Fruit fly (Drosophila melanogaster) whole organism, embryonic: ENCODE results near the gene CG7557.
A peak's percentile ranks its signal among the peaks of the same experiment; 100 is the strongest.

ENCODE experiments used
- Asciz ChIP-seq: fragments of 200-800 bp; sonication (Bioruptor generic); optimal IDR thresholded peaks from 2 replicates; lab custom pipeline; 2017; ENCODE audit warnings: missing biosample characterization, mild to moderate bottlenecking, missing genetic modification characterization, missing genetic modification reagents
- Atf6 ChIP-seq: fragments of 200-800 bp; sonication (Bioruptor generic); IDR thresholded peaks from 2 replicates; pipeline ENCODE4 v1.3.6; 2022; ENCODE audit warnings: missing biosample characterization, missing genetic modification characterization
- Bdp1 ChIP-seq: fragments of 200-800 bp; sonication (Bioruptor generic); optimal IDR thresholded peaks from 3 replicates; lab custom pipeline; 2016; ENCODE audit warnings: missing biosample characterization, missing genetic modification characterization
- CG11093 ChIP-seq: fragments of 200-800 bp; sonication (Bioruptor generic); IDR thresholded peaks from 3 replicates; pipeline ENCODE4 v1.3.6; 2022; ENCODE audit warnings: missing biosample characterization, missing genetic modification characterization
- CG13123 ChIP-seq: fragments of 200-800 bp; sonication (Bioruptor generic); optimal IDR thresholded peaks from 2 replicates; lab custom pipeline; 2016; ENCODE audit warnings: missing biosample characterization, missing genetic modification characterization
- CG13287 ChIP-seq: fragments of 200-800 bp; sonication (Bioruptor generic); IDR thresholded peaks from 2 replicates; pipeline ENCODE4 v1.3.6; 2022; ENCODE audit warnings: missing biosample characterization, missing genetic modification characterization; ENCODE audit not compliant: partially characterized antibody
- CG13894 ChIP-seq: fragments of 200-800 bp; sonication (Bioruptor generic); optimal IDR thresholded peaks from 3 replicates; lab custom pipeline; 2018; ENCODE audit warnings: missing biosample characterization, mild to moderate bottlenecking, missing genetic modification characterization, moderate library complexity
- CG15011 ChIP-seq: fragments of 200-800 bp; sonication (Bioruptor generic); optimal IDR thresholded peaks from 3 replicates; lab custom pipeline; 2018; ENCODE audit warnings: missing biosample characterization, mild to moderate bottlenecking, missing genetic modification characterization
- CG1602 ChIP-seq: fragments of 200-800 bp; sonication (Bioruptor generic); optimal IDR thresholded peaks from 3 replicates; lab custom pipeline; 2016; ENCODE audit warnings: missing biosample characterization, missing genetic modification characterization
- CG1603 ChIP-seq: fragments of 200-800 bp; sonication (Bioruptor generic); optimal IDR thresholded peaks from 2 replicates; lab custom pipeline; 2019; ENCODE audit warnings: missing biosample characterization, mild to moderate bottlenecking, missing genetic modification characterization, moderate library complexity
- CG17359 ChIP-seq: fragments of 200-800 bp; sonication (Bioruptor generic); optimal IDR thresholded peaks from 3 replicates; lab custom pipeline; 2018; ENCODE audit warnings: missing biosample characterization, mild to moderate bottlenecking, missing genetic modification characterization, moderate library complexity
- CG1832 ChIP-seq: fragments of 200-800 bp; sonication (Bioruptor generic); optimal IDR thresholded peaks from 2 replicates; lab custom pipeline; 2017; ENCODE audit warnings: missing biosample characterization, mild to moderate bottlenecking, missing genetic modification characterization, inconsistent platforms
- CG18764 ChIP-seq: fragments of 200-800 bp; sonication (Bioruptor generic); optimal IDR thresholded peaks from 3 replicates; lab custom pipeline; 2016; ENCODE audit warnings: missing biosample characterization, missing genetic modification characterization
- CG30403 ChIP-seq: fragments of 200-800 bp; sonication (Bioruptor generic); optimal IDR thresholded peaks from 3 replicates; lab custom pipeline; 2016; ENCODE audit warnings: missing biosample characterization, missing genetic modification characterization
- CG43689 ChIP-seq: fragments of 200-800 bp; sonication (Bioruptor generic); IDR thresholded peaks from 2 replicates; pipeline ENCODE4 v1.3.6; 2022; ENCODE audit warnings: missing biosample characterization, missing genetic modification characterization
- CG6791 ChIP-seq: fragments of 200-800 bp; sonication (Bioruptor generic); IDR thresholded peaks from 3 replicates; pipeline ENCODE4 v1.3.6; 2022; ENCODE audit warnings: missing biosample characterization, missing genetic modification characterization; ENCODE audit not compliant: partially characterized antibody
- CG7357 ChIP-seq: fragments of 200-800 bp; sonication (Bioruptor generic); IDR thresholded peaks from 3 replicates; pipeline ENCODE4 v1.3.6; 2022; ENCODE audit warnings: missing biosample characterization, missing genetic modification characterization
- CG8924 ChIP-seq: fragments of 200-800 bp; optimal IDR thresholded peaks from 3 replicates; lab custom pipeline; 2019; ENCODE audit warnings: missing biosample characterization, mild to moderate bottlenecking, missing genetic modification characterization, moderate library complexity
- CG9609 ChIP-seq: fragments of 200-800 bp; sonication (Bioruptor generic); optimal IDR thresholded peaks from 3 replicates; lab custom pipeline; 2016; ENCODE audit warnings: missing biosample characterization, missing genetic modification characterization
- Dref ChIP-seq: fragments of 200-800 bp; sonication (Bioruptor generic); IDR thresholded peaks from 2 replicates; pipeline ENCODE4 v1.3.6; 2022; ENCODE audit warnings: missing biosample characterization, missing genetic modification characterization
- Kr ChIP-seq: fragments of 200-800 bp; sonication (Bioruptor generic); optimal IDR thresholded peaks from 2 replicates; lab custom pipeline; 2017; ENCODE audit warnings: missing biosample characterization, mild to moderate bottlenecking, missing genetic modification characterization
- Lpt ChIP-seq: fragments of >200 bp; optimal IDR thresholded peaks from 2 replicates; lab custom pipeline; 2018; ENCODE audit warnings: missing biosample characterization, missing genetic modification characterization
- Myb ChIP-seq: fragments of 200-800 bp; sonication (Bioruptor generic); optimal IDR thresholded peaks from 2 replicates; lab custom pipeline; 2016; ENCODE audit warnings: missing biosample characterization, missing genetic modification characterization
- Oli ChIP-seq: fragments of 200-800 bp; sonication (Bioruptor generic); optimal IDR thresholded peaks from 2 replicates; lab custom pipeline; 2018; ENCODE audit warnings: missing biosample characterization, mild to moderate bottlenecking, missing genetic modification characterization, moderate library complexity
- Pdp1 ChIP-seq, 2 experiments: fragments of 200-800 bp; sonication (Bioruptor generic); optimal IDR thresholded peaks; 3 replicates each; lab custom pipeline; 2016; ENCODE audit warnings: missing biosample characterization in 2 of 2, missing genetic modification characterization in 2 of 2, mild to moderate bottlenecking in 1 of 2, moderate library complexity in 1 of 2
- Taf1 ChIP-seq: fragments of 200-800 bp; sonication (Bioruptor generic); IDR thresholded peaks from 2 replicates; pipeline ENCODE4 v1.3.6; 2022; ENCODE audit warnings: missing biosample characterization, missing genetic modification characterization
- YL-1 ChIP-seq: fragments of 200-800 bp; sonication (Bioruptor generic); optimal IDR thresholded peaks from 3 replicates; lab custom pipeline; 2017; ENCODE audit warnings: missing biosample characterization, mild to moderate bottlenecking, missing genetic modification characterization
- abd-A ChIP-seq: fragments of 200-800 bp; sonication (Bioruptor generic); optimal IDR thresholded peaks from 3 replicates; lab custom pipeline; 2019; ENCODE audit warnings: missing biosample characterization, mild to moderate bottlenecking, missing genetic modification characterization, moderate library complexity
- amos ChIP-seq: fragments of 200-800 bp; sonication (Bioruptor generic); IDR thresholded peaks from 2 replicates; pipeline ENCODE4 v1.3.6; 2022; ENCODE audit warnings: missing biosample characterization, missing genetic modification characterization; ENCODE audit not compliant: partially characterized antibody
- ato ChIP-seq: fragments of 200-800 bp; sonication (Bioruptor generic); IDR thresholded peaks from 2 replicates; pipeline ENCODE4 v1.3.6; 2022; ENCODE audit warnings: missing biosample characterization, missing genetic modification characterization; ENCODE audit not compliant: partially characterized antibody
- bsh ChIP-seq, 2 experiments: fragments of 200-800 bp; sonication (Bioruptor generic); optimal IDR thresholded peaks; 2 replicates each; lab custom pipeline; 2017 to 2018; ENCODE audit warnings: mild to moderate bottlenecking in 2 of 2, missing biosample characterization in 2 of 2, missing genetic modification characterization in 2 of 2, moderate library complexity in 1 of 2
- crp ChIP-seq, 2 experiments: fragments of 200-800 bp; sonication (Bioruptor generic); optimal IDR thresholded peaks; 2 replicates in 1 of 2; 3 replicates in 1 of 2; lab custom pipeline; 2017; ENCODE audit warnings: missing biosample characterization in 2 of 2, missing genetic modification characterization in 2 of 2, mild to moderate bottlenecking in 1 of 2, moderate library complexity in 1 of 2
- da ChIP-seq: fragments of 200-800 bp; sonication (Bioruptor generic); optimal IDR thresholded peaks from 2 replicates; lab custom pipeline; 2016; ENCODE audit warnings: missing biosample characterization, missing genetic modification characterization
- emc ChIP-seq: fragments of 200-800 bp; sonication (Bioruptor generic); optimal IDR thresholded peaks from 2 replicates; lab custom pipeline; 2016; ENCODE audit warnings: missing biosample characterization, missing genetic modification characterization
- eve ChIP-seq, 2 experiments: fragments of >200 bp; optimal IDR thresholded peaks; 2 replicates each; lab custom pipeline; 2017; ENCODE audit warnings: missing biosample characterization in 2 of 2, missing genetic modification characterization in 2 of 2
- ewg ChIP-seq: fragments of 200-800 bp; sonication (Bioruptor generic); optimal IDR thresholded peaks from 3 replicates; lab custom pipeline; 2017; ENCODE audit warnings: mild to moderate bottlenecking, missing biosample characterization, missing genetic modification reagents, missing genetic modification characterization
- fd3F ChIP-seq: fragments of 200-800 bp; sonication (Bioruptor generic); optimal IDR thresholded peaks from 2 replicates; lab custom pipeline; 2018; ENCODE audit warnings: missing biosample characterization, mild to moderate bottlenecking, missing genetic modification characterization, moderate library complexity
- gcm ChIP-seq: fragments of 200-800 bp; sonication (Bioruptor generic); optimal IDR thresholded peaks from 2 replicates; lab custom pipeline; 2019; ENCODE audit warnings: missing biosample characterization, mild to moderate bottlenecking, missing genetic modification characterization, moderate library complexity
- klu ChIP-seq: fragments of 200-800 bp; sonication (Bioruptor generic); IDR thresholded peaks from 2 replicates; pipeline ENCODE4 v1.3.6; 2022; ENCODE audit warnings: missing biosample characterization, missing genetic modification characterization
- lola ChIP-seq, 3 experiments: fragments of >200 bp in 2 of 3; fragments of 200-800 bp in 1 of 3; sonication (Bioruptor generic) in 1 of 3; optimal IDR thresholded peaks; 2 replicates each; lab custom pipeline; 2017 to 2019; ENCODE audit warnings: missing biosample characterization in 3 of 3, missing genetic modification characterization in 3 of 3, mild to moderate bottlenecking in 1 of 3, moderate library complexity in 1 of 3
- pb ChIP-seq: fragments of 200-800 bp; sonication (Bioruptor generic); optimal IDR thresholded peaks from 3 replicates; lab custom pipeline; 2016; ENCODE audit warnings: missing biosample characterization, missing genetic modification characterization
- pfk ChIP-seq: fragments of 200-800 bp; sonication (Bioruptor generic); optimal IDR thresholded peaks from 2 replicates; lab custom pipeline; 2018; ENCODE audit warnings: missing biosample characterization, mild to moderate bottlenecking, missing genetic modification characterization, moderate library complexity
- pum ChIP-seq: fragments of 200-800 bp; sonication (Bioruptor generic); optimal IDR thresholded peaks from 2 replicates; lab custom pipeline; 2016; ENCODE audit warnings: missing biosample characterization, missing genetic modification characterization
- ro ChIP-seq: fragments of 200-800 bp; sonication (Bioruptor generic); IDR thresholded peaks from 2 replicates; pipeline ENCODE4 v1.3.6; 2022; ENCODE audit warnings: missing biosample characterization, missing genetic modification characterization
- salm ChIP-seq: fragments of 200-800 bp; sonication (Bioruptor generic); optimal IDR thresholded peaks from 2 replicates; lab custom pipeline; 2018; ENCODE audit warnings: missing biosample characterization, mild to moderate bottlenecking, missing genetic modification characterization
- sc ChIP-seq, 3 experiments: fragments of >200 bp in 2 of 3; fragments of 200-800 bp in 1 of 3; sonication (Bioruptor generic) in 1 of 3; optimal IDR thresholded peaks; 2 replicates in 2 of 3; 3 replicates in 1 of 3; lab custom pipeline; 2017; ENCODE audit warnings: mild to moderate bottlenecking in 1 of 3, missing biosample characterization in 1 of 3, missing genetic modification characterization in 1 of 3, missing genetic modification reagents in 1 of 3
- unpg ChIP-seq: fragments of 200-800 bp; sonication (Bioruptor generic); optimal IDR thresholded peaks from 3 replicates; lab custom pipeline; 2018; ENCODE audit warnings: missing biosample characterization, mild to moderate bottlenecking, missing genetic modification characterization, moderate library complexity
- vvl ChIP-seq: fragments of 200-800 bp; sonication (Bioruptor generic); IDR thresholded peaks from 2 replicates; pipeline ENCODE4 v1.3.6; 2022; ENCODE audit warnings: missing biosample characterization, missing genetic modification characterization
- yki ChIP-seq: fragments of >200 bp; optimal IDR thresholded peaks from 3 replicates; lab custom pipeline; 2018

Gene CG7557

dm6 chr3L:11493090-11493807, 48.3 kb downstream of the CG7557 start (continued):
- TF ChIP-seq CG13894 (tag; lab: Kevin White, UChicago) (peak; percentile 62), CG18764 (GFP tag; lab: Kevin White, UChicago) (no peak), CG6791 (no peak), lola (GFP tag; optimal IDR thresholded peaks at IDR 0.05; lab: Kevin White, UChicago) (no peak), Kr (GFP tag; lab: Kevin White, UChicago) (no peak), CG8924 (no peak), CG30403 (no peak), Oli (no peak), sc (optimal IDR thresholded peaks at IDR 0.05; lab: Kevin White, UChicago) (no peak), sc (GFP tag; optimal IDR thresholded peaks at IDR 0.05; lab: Kevin White, UChicago) (no peak), pb (GFP tag; lab: Kevin White, UChicago) (no peak), CG1602 (GFP tag; lab: Kevin White, UChicago) (no peak), CG15011 (no peak), Taf1 (GFP tag; lab: Robert Waterston, UW) (no peak), da (GFP tag; lab: Kevin White, UChicago) (no peak), ewg (GFP tag; lab: Kevin White, UChicago) (peak; percentile 93), CG13123 (GFP tag; lab: Kevin White, UChicago) (no peak), ro (GFP tag; lab: Robert Waterston, UW) (no peak), fd3F (GFP tag; lab: Kevin White, UChicago) (no peak), CG17359 (tag; lab: Kevin White, UChicago) (peak; percentile 30), YL-1 (no peak), pum (no peak), ato (no peak), Atf6 (GFP tag; lab: Robert Waterston, UW) (no peak), vvl (peak; percentile 61; the same call in 1 of the 2 replicates), Dref (no peak), eve (GFP tag; optimal IDR thresholded peaks at IDR 0.05; lab: Kevin White, UChicago) (peak in 1 of 2 experiments; percentile 76), gcm (GFP tag; lab: Kevin White, UChicago) (no peak), amos (GFP tag; lab: Robert Waterston, UW) (no peak), bsh (GFP tag; optimal IDR thresholded peaks at IDR 0.05; lab: Kevin White, UChicago) (peak in 1 of 2 experiments; percentile 48), CG43689 (GFP tag; lab: Robert Waterston, UW) (no peak), crp (GFP tag; optimal IDR thresholded peaks at IDR 0.05; lab: Kevin White, UChicago) (peak; percentile 30 to 90), Myb (GFP tag; lab: Kevin White, UChicago) (no peak), Lpt (GFP tag; lab: Kevin White, UChicago) (no peak), yki (no peak), Pdp1 (GFP tag; optimal IDR thresholded peaks at IDR 0.05; lab: Kevin White, UChicago) (no peak), Asciz (GFP tag; lab: Kevin White, UChicago) (peak; percentile 23), pfk (peak; percentile 62), CG7357 (no peak), salm (tag; lab: Kevin White, UChicago) (no peak), CG9609 (GFP tag; lab: Kevin White, UChicago) (no peak), klu (no peak), abd-A (tag; lab: Kevin White, UChicago) (peak; percentile 78), Bdp1 (GFP tag; lab: Kevin White, UChicago) (no peak), unpg (no peak), CG1603 (no peak), CG11093 (GFP tag; lab: Robert Waterston, UW) (no peak), emc (GFP tag; lab: Kevin White, UChicago) (no peak), CG1832 (GFP tag; lab: Kevin White, UChicago) (peak; percentile 45), CG13287 (GFP tag; lab: Robert Waterston, UW) (peak; percentile 47; the same call in 1 of the 2 replicates)
